Worm (Caenorhabditis elegans) whole organism, young adult: ENCODE results near the gene M176.11.

ENCODE experiments used
- Y79H2A.3 ChIP-seq: fragments of 200-800 bp; sonication (Bioruptor generic); conservative IDR thresholded peaks from 2 replicates; pipeline ENCODE4 v1.3.6; 2022; ENCODE audit warnings: missing genetic modification reagents, missing genetic modification characterization, missing compliant biosample characterization
- ceh-91 ChIP-seq: fragments of 200-800 bp; sonication (Bioruptor generic); IDR thresholded peaks from 2 replicates; pipeline ENCODE4 v1.3.6; 2022; ENCODE audit warnings: missing genetic modification reagents, missing genetic modification characterization, missing compliant biosample characterization
- die-1 ChIP-seq: sonication (generic microtip); optimal IDR thresholded peaks from 2 replicates; lab custom pipeline; 2016; ENCODE audit warnings: missing genotype, mild to moderate bottlenecking, missing genetic modification characterization, missing compliant biosample characterization
- let-607 ChIP-seq, 2 experiments: fragments of 200-800 bp in 1 of 2; sonication (Bioruptor generic) in 1 of 2; sonication (generic microtip) in 1 of 2; optimal IDR thresholded peaks; 2 replicates each; lab custom pipeline; 2016 to 2018; ENCODE audit warnings: mild to moderate bottlenecking in 2 of 2, missing compliant biosample characterization in 2 of 2, missing genetic modification characterization in 2 of 2, moderate library complexity in 2 of 2, missing genotype in 1 of 2
- lir-1 ChIP-seq: fragments of 200-800 bp; sonication (Bioruptor generic); conservative IDR thresholded peaks from 2 replicates; pipeline ENCODE4 v1.3.6; 2022; ENCODE audit warnings: missing genetic modification reagents, missing genetic modification characterization, missing compliant biosample characterization
- nfya-1 ChIP-seq: sonication (generic microtip); optimal IDR thresholded peaks from 2 replicates; lab custom pipeline; 2017; ENCODE audit warnings: antibody characterized with exemption, missing compliant biosample characterization, missing genetic modification characterization, borderline replicate concordance; ENCODE audit not compliant: insufficient read depth
- pha-4 ChIP-seq: fragments of 150-350 bp; sonication (generic microtip); optimal IDR thresholded peaks from 2 replicates; lab custom pipeline; 2014; ENCODE audit warnings: missing biosample characterization, missing genetic modification reagents, missing genetic modification characterization
- sea-2 ChIP-seq: fragments of 200-800 bp; sonication (Bioruptor generic); IDR thresholded peaks from 2 replicates; pipeline ENCODE4 v1.3.6; 2022; ENCODE audit warnings: missing genetic modification characterization, missing compliant biosample characterization
- snpc-1.3 ChIP-seq: sonication (generic microtip); optimal IDR thresholded peaks from 2 replicates; lab custom pipeline; 2017; ENCODE audit warnings: missing genetic modification characterization, mild to moderate bottlenecking, missing compliant biosample characterization, antibody characterized with exemption, moderate library complexity, missing genotype, missing genetic modification reagents; ENCODE audit not compliant: insufficient read depth
- sptf-2 ChIP-seq: fragments of 200-800 bp; sonication (Bioruptor generic); optimal IDR thresholded peaks from 2 replicates; lab custom pipeline; 2018; ENCODE audit warnings: mild to moderate bottlenecking, missing genetic modification characterization, missing compliant biosample characterization
- tbx-9 ChIP-seq: sonication (generic microtip); optimal IDR thresholded peaks from 2 replicates; lab custom pipeline; 2016; ENCODE audit warnings: borderline replicate concordance, missing genetic modification characterization, inconsistent platforms, missing compliant biosample characterization

- TF ChIP-seq ceh-91 (no peak), Y79H2A.3 (GFP tag; lab: Robert Waterston, UW) (no peak), let-607 (tag; optimal IDR thresholded peaks at IDR 0.05; lab: Kevin White, UChicago) (no peak), tbx-9 (tag; lab: Kevin White, UChicago) (no peak), nfya-1 (no peak), die-1 (no peak), snpc-1.3 (no peak), lir-1 (no peak), sea-2 (GFP tag; lab: Robert Waterston, UW) (no peak), sptf-2 (GFP tag; lab: Kevin White, UChicago) (no peak), pha-4 (tag; lab: Kevin White, UChicago) (no peak)
Observed at ce11 chrII:9399746-9400145, 22.3 kb upstream of the M176.11 start, which contains the start of gene Y51B9A.7.
